Worm (Caenorhabditis elegans): ENCODE results near the gene ifa-4.

- TF ChIP-seq nhr-12 (tag; optimal IDR thresholded peaks at IDR 0.05) (no peak), jun-1 (tag; optimal IDR thresholded peaks at IDR 0.05) (no peak)
Observed at ce11 chrX:4893623-4894105, 22.1 kb downstream of the ifa-4 start, which contains the start of gene T07F12.1.
